Worm (Caenorhabditis elegans) whole organism, L3 larva: ENCODE data around the gene tif-1A.

Experiments used
- ZK546.5 ChIP-seq: sonication (generic microtip); optimal IDR thresholded peaks from 2 replicates; lab custom pipeline; 2017; ENCODE audit warnings: missing biosample characterization, missing genetic modification characterization
- aly-2 ChIP-seq: fragments of 150-350 bp; optimal IDR thresholded peaks from 2 replicates; lab custom pipeline; 2014; ENCODE audit warnings: missing biosample characterization, missing genetic modification characterization
- egl-27 ChIP-seq: sonication (generic microtip); optimal IDR thresholded peaks from 4 replicates; lab custom pipeline; 2017; ENCODE audit warnings: missing biosample characterization, missing genetic modification reagents, missing genetic modification characterization
- egl-5 ChIP-seq: fragments of 150-350 bp; optimal IDR thresholded peaks from 2 replicates; lab custom pipeline; 2017; ENCODE audit warnings: missing biosample characterization, missing genetic modification reagents, missing genetic modification characterization, inconsistent platforms
- nhr-11 ChIP-seq: fragments of 150-350 bp; optimal IDR thresholded peaks from 2 replicates; lab custom pipeline; 2014; ENCODE audit warnings: missing biosample characterization, missing genetic modification characterization
- nhr-12 ChIP-seq: fragments of 150-350 bp; optimal IDR thresholded peaks from 2 replicates; lab custom pipeline; 2014; ENCODE audit warnings: missing biosample characterization, missing genetic modification characterization
- nhr-76 ChIP-seq: fragments of 150-350 bp; sonication (generic microtip); optimal IDR thresholded peaks from 5 replicates; lab custom pipeline; 2014; ENCODE audit warnings: missing biosample characterization, missing genetic modification characterization
- pha-4 ChIP-seq: fragments of 150-350 bp; optimal IDR thresholded peaks from 2 replicates; lab custom pipeline; 2014; ENCODE audit warnings: missing biosample characterization, missing genetic modification reagents, missing genetic modification characterization
- unc-39 ChIP-seq: sonication (generic microtip); optimal IDR thresholded peaks from 4 replicates; lab custom pipeline; 2017; ENCODE audit warnings: missing biosample characterization, missing genetic modification characterization
- zag-1 ChIP-seq: fragments of 150-350 bp; optimal IDR thresholded peaks from 2 replicates; lab custom pipeline; 2014; ENCODE audit warnings: missing biosample characterization, missing genetic modification characterization
- ztf-11 ChIP-seq: fragments of 150-350 bp; optimal IDR thresholded peaks from 2 replicates; lab custom pipeline; 2014; ENCODE audit warnings: missing biosample characterization, missing genetic modification characterization

DNA sequence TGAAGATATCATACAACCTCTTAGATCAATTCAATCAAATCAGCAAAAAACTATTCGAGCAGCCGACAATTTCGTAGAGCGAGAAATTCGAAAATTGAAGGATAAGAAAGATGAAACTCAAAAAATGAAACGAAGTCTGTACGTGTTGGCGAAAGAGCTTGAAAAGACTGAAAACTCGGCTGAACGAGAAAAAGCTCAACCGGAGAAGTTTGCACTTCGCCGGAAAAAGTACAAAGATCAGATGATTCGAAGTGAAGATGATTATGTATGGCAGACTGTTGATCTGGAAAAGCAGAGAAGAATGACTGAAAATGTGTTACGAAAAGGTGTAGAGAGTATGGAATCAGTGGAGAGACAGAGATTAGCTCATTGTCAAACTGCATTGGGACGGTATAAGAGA lies 9.1 kb upstream of the tif-1A start:
- TF ChIP-seq unc-39 (no peak), nhr-11 (tag; lab: Kevin White, UChicago) (no peak), aly-2 (tag; lab: Kevin White, UChicago) (no peak), egl-5 (no peak), nhr-76 (tag; lab: Kevin White, UChicago) (no peak), zag-1 (tag; lab: Kevin White, UChicago) (no peak), pha-4 (tag; lab: Kevin White, UChicago) (no peak), ztf-11 (tag; lab: Kevin White, UChicago) (no peak), ZK546.5 (tag; lab: Kevin White, UChicago) (no peak), egl-27 (tag; lab: Kevin White, UChicago) (no peak), nhr-12 (tag; lab: Kevin White, UChicago) (no peak)
